Worm (Caenorhabditis elegans): ENCODE data around the gene C43F9.7.

C43F9.7 gene

ce11 chrIV:10593570-10593969 lies at the start of gene C43F9.7:
TSS of gene C43F9.7 (minus strand) at chrIV:10593670.
- TF ChIP-seq T23F11.4 (GFP tag; optimal IDR thresholded peaks at IDR 0.05) (no peak), ceh-19 (GFP tag; optimal IDR thresholded peaks at IDR 0.05) (no peak), pax-1 (tag; optimal IDR thresholded peaks at IDR 0.05) (no peak), madf-2 (tag; optimal IDR thresholded peaks at IDR 0.05) (no peak), ceh-14 (tag; optimal IDR thresholded peaks at IDR 0.05) (no peak)

ce11 chrIV:10638977-10639376 lies 45.5 kb upstream of the C43F9.7 start, which contains the start of gene F56C4.2:
TSS of gene F56C4.2 (plus strand) at chrIV:10639277.
- TF ChIP-seq ceh-9 (tag; optimal IDR thresholded peaks at IDR 0.05) (no peak), ref-2 (tag; optimal IDR thresholded peaks at IDR 0.05) (no peak), ceh-24 (tag; optimal IDR thresholded peaks at IDR 0.05) (no peak), zip-5 (tag; optimal IDR thresholded peaks at IDR 0.05) (no peak), fkh-10 (GFP tag; optimal IDR thresholded peaks at IDR 0.05) (no peak), ceh-6 (GFP tag; optimal IDR thresholded peaks at IDR 0.05) (no peak), gmeb-2 (tag; optimal IDR thresholded peaks at IDR 0.05) (no peak), nfya-1 (tag; optimal IDR thresholded peaks at IDR 0.05) (no peak), hlh-13 (GFP tag; optimal IDR thresholded peaks at IDR 0.05) (no peak), pag-3 (tag; optimal IDR thresholded peaks at IDR 0.05; ENCODE audit: borderline replicate concordance) (no peak), pros-1 (tag; optimal IDR thresholded peaks at IDR 0.05) (no peak), pha-2 (tag; optimal IDR thresholded peaks at IDR 0.05) (no peak), K02D7.2 (tag; optimal IDR thresholded peaks at IDR 0.05) (no peak), rnt-1 (tag; optimal IDR thresholded peaks at IDR 0.05) (no peak), F13H6.1 (tag; optimal IDR thresholded peaks at IDR 0.05) (no peak), fkh-6 (tag; optimal IDR thresholded peaks at IDR 0.05) (no peak), sox-2 (GFP tag; IDR thresholded peaks at IDR 0.05) (no peak), tbx-7 (tag; optimal IDR thresholded peaks at IDR 0.05) (no peak)

- TF ChIP-seq ceh-31 (tag; optimal IDR thresholded peaks at IDR 0.05) = no peak
- no peak for TF ChIP-seq ceh-14 (tag; optimal IDR thresholded peaks at IDR 0.05)
- TF ChIP-seq unc-86 (tag; optimal IDR thresholded peaks at IDR 0.05) = no peak
- TF ChIP-seq tbx-7 (tag; optimal IDR thresholded peaks at IDR 0.05) = no peak
- no peak for TF ChIP-seq mec-3 (tag; optimal IDR thresholded peaks at IDR 0.05; ENCODE audit: borderline replicate concordance)
These were observed 43.2 kb upstream of the C43F9.7 start, which contains the start of gene F56C4.1 for ce11 chrIV:10636649-10637048. TSS of gene F56C4.1 (plus strand) at chrIV:10636949.

DNA sequence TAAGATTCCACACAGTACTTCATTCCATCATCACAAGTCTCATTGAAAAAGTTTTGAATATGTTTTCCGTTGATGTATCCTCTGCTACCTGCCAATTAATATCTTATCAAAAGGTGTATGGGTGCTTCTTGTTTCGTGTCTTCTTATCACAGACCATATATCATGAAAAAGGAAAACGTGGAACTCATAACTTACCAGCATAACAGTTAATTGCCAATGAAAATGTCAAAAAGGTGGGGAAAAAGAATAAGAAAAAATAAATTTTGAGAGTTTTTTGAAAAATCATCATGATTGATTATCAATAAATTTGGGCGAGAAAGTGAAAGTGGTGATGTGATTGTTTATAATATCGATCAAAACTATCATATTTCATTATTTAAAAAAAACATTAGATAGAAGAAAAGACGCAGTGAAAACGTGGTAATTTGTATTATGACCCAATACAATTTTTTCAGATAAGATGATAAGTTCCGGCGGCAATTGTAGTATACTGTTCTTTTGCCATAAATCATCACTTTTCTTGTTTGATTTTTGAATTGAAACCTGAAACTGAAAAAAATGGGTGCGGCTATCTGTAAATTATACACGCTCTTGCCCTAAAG lies 37.6 kb upstream of the C43F9.7 start, which contains the start of gene F56C4.4:
Gene F56C4.4 (minus strand): TSS at position 315 of the 602 bp plus-strand sequence.
- TF ChIP-seq hlh-13 (GFP tag; optimal IDR thresholded peaks at IDR 0.05) (no peak), elt-2 (tag; optimal IDR thresholded peaks at IDR 0.05) (peak; percentile 48), C08G9.2 (tag; optimal IDR thresholded peaks at IDR 0.05) (no peak)

ce11 chrIV:10628724-10629123 lies 35.3 kb upstream of the C43F9.7 start, which contains the start of gene R09H10.5:
TSS of gene R09H10.5 (minus strand) at chrIV:10628829.
- TF ChIP-seq ceh-48 (tag; optimal IDR thresholded peaks at IDR 0.05) (no peak), ztf-16 (tag; optimal IDR thresholded peaks at IDR 0.05) (no peak), ceh-34 (tag; optimal IDR thresholded peaks at IDR 0.05) (no peak), che-1 (tag; optimal IDR thresholded peaks at IDR 0.05) (no peak)

DNA sequence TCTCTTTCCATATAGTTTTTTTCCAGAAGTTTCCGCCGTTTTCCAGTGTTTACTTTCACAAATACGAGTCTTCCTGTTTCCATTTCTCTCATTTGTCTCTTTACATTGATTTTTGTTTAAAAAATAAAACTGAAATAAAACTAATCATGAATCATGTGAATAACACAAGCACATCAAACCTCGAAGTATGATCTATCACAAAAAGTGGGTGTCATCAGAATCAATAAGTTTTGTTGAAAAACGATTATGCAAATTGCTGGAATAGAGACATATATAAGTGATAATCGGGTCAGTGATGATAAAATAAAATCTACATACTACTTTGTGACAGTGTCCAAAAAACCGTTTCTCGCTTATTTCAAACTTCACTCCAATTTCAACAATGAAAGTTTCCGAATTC lies 27.3 kb upstream of the C43F9.7 start, which contains the start of gene R09H10.7:
Gene R09H10.7 (plus strand): TSS at position 301 of the 400 bp plus-strand sequence.
- TF ChIP-seq ceh-14 (tag; optimal IDR thresholded peaks at IDR 0.05) (no peak), unc-55 (GFP tag; optimal IDR thresholded peaks at IDR 0.05) (no peak), ceh-24 (tag; optimal IDR thresholded peaks at IDR 0.05) (no peak), ceh-2 (tag; optimal IDR thresholded peaks at IDR 0.05) (no peak), sdc-2 (tag; optimal IDR thresholded peaks at IDR 0.05) (no peak), ceh-45 (GFP tag; IDR thresholded peaks at IDR 0.05) (no peak), C38D4.7 (GFP tag; optimal IDR thresholded peaks at IDR 0.05) (no peak)

Data from whole organism, late embryonic.